Fruit fly (Drosophila melanogaster) whole organism, embryonic: ENCODE measurements around the gene CG15196.
A peak's percentile ranks its signal among the peaks of the same experiment; 100 is the strongest.

ENCODE experiments used
- Abd-B ChIP-seq: fragments of 200-800 bp; sonication (Bioruptor generic); optimal IDR thresholded peaks from 2 replicates; lab custom pipeline; 2018; ENCODE audit warnings: missing biosample characterization, mild to moderate bottlenecking, missing genetic modification characterization, moderate library complexity
- CG10321 ChIP-seq: fragments of 200-800 bp; sonication (Bioruptor generic); IDR thresholded peaks from 2 replicates; pipeline ENCODE4 v1.3.6; 2022; ENCODE audit warnings: missing biosample characterization, missing genetic modification characterization
- CG10462 ChIP-seq: fragments of 200-800 bp; sonication (Bioruptor generic); optimal IDR thresholded peaks from 2 replicates; lab custom pipeline; 2016; ENCODE audit warnings: missing biosample characterization, missing genetic modification characterization
- CG10543 ChIP-seq: fragments of 200-800 bp; sonication (Bioruptor generic); optimal IDR thresholded peaks from 3 replicates; lab custom pipeline; 2017; ENCODE audit warnings: missing biosample characterization, mild to moderate bottlenecking, missing genetic modification characterization, moderate library complexity
- CG11093 ChIP-seq: fragments of 200-800 bp; sonication (Bioruptor generic); IDR thresholded peaks from 3 replicates; pipeline ENCODE4 v1.3.6; 2022; ENCODE audit warnings: missing biosample characterization, missing genetic modification characterization
- CG11247 ChIP-seq: fragments of 200-800 bp; sonication (Bioruptor generic); IDR thresholded peaks from 2 replicates; pipeline ENCODE4 v1.3.6; 2022; ENCODE audit warnings: missing biosample characterization, missing genetic modification characterization
- CG11560 ChIP-seq: fragments of 200-800 bp; sonication (Bioruptor generic); IDR thresholded peaks from 3 replicates; pipeline ENCODE4 v1.3.6; 2022; ENCODE audit warnings: missing biosample characterization, missing genetic modification characterization
- CG12299 ChIP-seq: fragments of 200-800 bp; sonication (Bioruptor generic); optimal IDR thresholded peaks from 2 replicates; lab custom pipeline; 2018; ENCODE audit warnings: missing biosample characterization, mild to moderate bottlenecking, missing genetic modification characterization
- CG14441 ChIP-seq: fragments of 200-800 bp; sonication (Bioruptor generic); IDR thresholded peaks from 2 replicates; pipeline ENCODE4 v1.3.6; 2022; ENCODE audit warnings: missing biosample characterization, missing genetic modification characterization
- CG15514 ChIP-seq: fragments of 200-800 bp; sonication (Bioruptor generic); optimal IDR thresholded peaks from 3 replicates; lab custom pipeline; 2017; ENCODE audit warnings: missing biosample characterization, missing genetic modification characterization, mild to moderate bottlenecking, moderate library complexity, missing genetic modification reagents
- CG1603 ChIP-seq: fragments of 200-800 bp; sonication (Bioruptor generic); optimal IDR thresholded peaks from 2 replicates; lab custom pipeline; 2019; ENCODE audit warnings: missing biosample characterization, mild to moderate bottlenecking, missing genetic modification characterization, moderate library complexity
- CG1647 ChIP-seq: fragments of 200-800 bp; sonication (Bioruptor generic); optimal IDR thresholded peaks from 3 replicates; lab custom pipeline; 2016; ENCODE audit warnings: missing biosample characterization, missing genetic modification characterization
- CG16779 ChIP-seq: fragments of 200-800 bp; sonication (Bioruptor generic); IDR thresholded peaks from 2 replicates; pipeline ENCODE4 v1.3.6; 2022; ENCODE audit warnings: missing biosample characterization, missing genetic modification characterization
- CG17328 ChIP-seq: fragments of 200-800 bp; sonication (Bioruptor generic); IDR thresholded peaks from 2 replicates; pipeline ENCODE4 v1.3.6; 2022; ENCODE audit warnings: missing biosample characterization, missing genetic modification characterization
- CG18476 ChIP-seq: fragments of 200-800 bp; sonication (Bioruptor generic); optimal IDR thresholded peaks from 2 replicates; lab custom pipeline; 2016; ENCODE audit warnings: missing biosample characterization, mild to moderate bottlenecking, missing genetic modification characterization
- CG18599 ChIP-seq: fragments of 200-800 bp; sonication (Bioruptor generic); optimal IDR thresholded peaks from 3 replicates; lab custom pipeline; 2017; ENCODE audit warnings: missing biosample characterization, missing genetic modification characterization, mild to moderate bottlenecking, moderate library complexity, missing genetic modification reagents
- CG2129 ChIP-seq: fragments of 200-800 bp; sonication (Bioruptor generic); IDR thresholded peaks from 2 replicates; pipeline ENCODE4 v1.3.6; 2022; ENCODE audit warnings: missing biosample characterization, missing genetic modification characterization; ENCODE audit not compliant: partially characterized antibody
- CG31365 ChIP-seq: fragments of 200-800 bp; sonication (Bioruptor generic); optimal IDR thresholded peaks from 2 replicates; lab custom pipeline; 2018; ENCODE audit warnings: missing biosample characterization, mild to moderate bottlenecking, missing genetic modification characterization
- CG33213 ChIP-seq: fragments of 200-800 bp; sonication (Bioruptor generic); optimal IDR thresholded peaks from 3 replicates; lab custom pipeline; 2016; ENCODE audit warnings: missing biosample characterization, missing genetic modification characterization
- CG6175 ChIP-seq: fragments of 200-800 bp; sonication (Bioruptor generic); IDR thresholded peaks from 3 replicates; pipeline ENCODE4 v1.3.6; 2022; ENCODE audit warnings: missing biosample characterization, missing genetic modification characterization
- CG6791 ChIP-seq: fragments of 200-800 bp; sonication (Bioruptor generic); IDR thresholded peaks from 3 replicates; pipeline ENCODE4 v1.3.6; 2022; ENCODE audit warnings: missing biosample characterization, missing genetic modification characterization; ENCODE audit not compliant: partially characterized antibody
- CG7745 ChIP-seq: fragments of 200-800 bp; sonication (Bioruptor generic); optimal IDR thresholded peaks from 2 replicates; lab custom pipeline; 2018; ENCODE audit warnings: missing biosample characterization, mild to moderate bottlenecking, missing genetic modification characterization, moderate library complexity
- CG9437 ChIP-seq: fragments of 200-800 bp; sonication (Bioruptor generic); optimal IDR thresholded peaks from 2 replicates; lab custom pipeline; 2018; ENCODE audit warnings: missing biosample characterization, mild to moderate bottlenecking, missing genetic modification characterization
- Fer2 ChIP-seq: fragments of 200-800 bp; sonication (Bioruptor generic); optimal IDR thresholded peaks from 2 replicates; lab custom pipeline; 2018; ENCODE audit warnings: missing biosample characterization, mild to moderate bottlenecking, missing genetic modification characterization, moderate library complexity
- Gug ChIP-seq: fragments of 200-800 bp; sonication (Bioruptor generic); IDR thresholded peaks from 4 replicates; pipeline ENCODE4 v1.3.6; 2022; ENCODE audit warnings: missing biosample characterization, missing genetic modification characterization
- Hand ChIP-seq: fragments of 200-800 bp; sonication (Bioruptor generic); optimal IDR thresholded peaks from 2 replicates; lab custom pipeline; 2017; ENCODE audit warnings: mild to moderate bottlenecking, missing biosample characterization, missing genetic modification reagents, missing genetic modification characterization
- Lpt ChIP-seq: fragments of >200 bp; optimal IDR thresholded peaks from 2 replicates; lab custom pipeline; 2018; ENCODE audit warnings: missing biosample characterization, missing genetic modification characterization
- Mrtf ChIP-seq: fragments of 200-800 bp; sonication (Bioruptor generic); IDR thresholded peaks from 3 replicates; pipeline ENCODE4 v1.3.6; 2022; ENCODE audit warnings: missing biosample characterization, missing genetic modification characterization
- Nf-YA ChIP-seq: fragments of 200-800 bp; sonication (Bioruptor generic); IDR thresholded peaks from 2 replicates; pipeline ENCODE4 v1.3.6; 2022; ENCODE audit warnings: missing biosample characterization, missing genetic modification characterization
- Six4 ChIP-seq: fragments of 200-800 bp; sonication (Bioruptor generic); optimal IDR thresholded peaks from 2 replicates; lab custom pipeline; 2016; ENCODE audit warnings: missing biosample characterization, missing genetic modification characterization
- Stat92E ChIP-seq, 3 experiments: fragments of >200 bp in 2 of 3; fragments of 200-800 bp in 1 of 3; sonication (Bioruptor generic) in 1 of 3; optimal IDR thresholded peaks; 2 replicates each; lab custom pipeline; 2017 to 2019; ENCODE audit warnings: missing biosample characterization in 3 of 3, missing genetic modification characterization in 3 of 3, mild to moderate bottlenecking in 1 of 3, moderate library complexity in 1 of 3
- Vsx1 ChIP-seq: fragments of 200-800 bp; sonication (Bioruptor generic); optimal IDR thresholded peaks from 2 replicates; lab custom pipeline; 2017; ENCODE audit warnings: missing biosample characterization, mild to moderate bottlenecking, missing genetic modification characterization, missing genetic modification reagents
- btn ChIP-seq: fragments of 200-800 bp; sonication (Bioruptor generic); optimal IDR thresholded peaks from 2 replicates; lab custom pipeline; 2016; ENCODE audit warnings: missing biosample characterization, missing genetic modification characterization
- chn ChIP-seq: fragments of 200-800 bp; sonication (Bioruptor generic); optimal IDR thresholded peaks from 2 replicates; lab custom pipeline; 2016; ENCODE audit warnings: missing biosample characterization, missing genetic modification characterization
- crc ChIP-seq: fragments of 200-800 bp; sonication (Bioruptor generic); optimal IDR thresholded peaks from 2 replicates; lab custom pipeline; 2016; ENCODE audit warnings: missing biosample characterization, missing genetic modification characterization
- dan ChIP-seq: fragments of 200-800 bp; sonication (Bioruptor generic); IDR thresholded peaks from 2 replicates; pipeline ENCODE4 v1.3.6; 2022; ENCODE audit warnings: missing biosample characterization, missing genetic modification characterization
- dm ChIP-seq: fragments of 200-800 bp; sonication (Bioruptor generic); optimal IDR thresholded peaks from 3 replicates; lab custom pipeline; 2016; ENCODE audit warnings: missing biosample characterization, missing genetic modification characterization
- dysf ChIP-seq: fragments of 200-800 bp; sonication (Bioruptor generic); IDR thresholded peaks from 3 replicates; pipeline ENCODE4 v1.3.6; 2022; ENCODE audit warnings: missing biosample characterization, missing genetic modification characterization
- ems ChIP-seq: fragments of 200-800 bp; sonication (Bioruptor generic); optimal IDR thresholded peaks from 3 replicates; lab custom pipeline; 2016; ENCODE audit warnings: missing biosample characterization, missing genetic modification characterization
- fu2 ChIP-seq: fragments of 200-800 bp; sonication (Bioruptor generic); optimal IDR thresholded peaks from 2 replicates; lab custom pipeline; 2016; ENCODE audit warnings: missing biosample characterization, missing genetic modification characterization
- gce ChIP-seq: fragments of 200-800 bp; sonication (Bioruptor generic); IDR thresholded peaks from 3 replicates; pipeline ENCODE4 v1.3.6; 2022; ENCODE audit warnings: missing biosample characterization, missing genetic modification characterization
- lola ChIP-seq, 3 experiments: fragments of >200 bp in 2 of 3; fragments of 200-800 bp in 1 of 3; sonication (Bioruptor generic) in 1 of 3; optimal IDR thresholded peaks; 2 replicates each; lab custom pipeline; 2017 to 2019; ENCODE audit warnings: missing biosample characterization in 3 of 3, missing genetic modification characterization in 3 of 3, mild to moderate bottlenecking in 1 of 3, moderate library complexity in 1 of 3
- nau ChIP-seq: fragments of 200-800 bp; sonication (Bioruptor generic); optimal IDR thresholded peaks from 3 replicates; lab custom pipeline; 2017; ENCODE audit warnings: missing biosample characterization, mild to moderate bottlenecking, missing genetic modification characterization, missing genetic modification reagents
- pho ChIP-seq: fragments of 200-800 bp; sonication (Bioruptor generic); optimal IDR thresholded peaks from 2 replicates; lab custom pipeline; 2016; ENCODE audit warnings: missing biosample characterization, missing genetic modification characterization
- pzg ChIP-seq: fragments of 200-800 bp; sonication (Bioruptor generic); optimal IDR thresholded peaks from 3 replicates; lab custom pipeline; 2018; ENCODE audit warnings: missing biosample characterization, mild to moderate bottlenecking, missing genetic modification characterization, moderate library complexity
- scrt ChIP-seq: fragments of 200-800 bp; sonication (Bioruptor generic); optimal IDR thresholded peaks from 2 replicates; lab custom pipeline; 2018; ENCODE audit warnings: missing biosample characterization, mild to moderate bottlenecking, missing genetic modification characterization, moderate library complexity
- sob ChIP-seq: fragments of 200-800 bp; sonication (Bioruptor generic); IDR thresholded peaks from 2 replicates; pipeline ENCODE4 v1.3.6; 2022; ENCODE audit warnings: missing biosample characterization, missing genetic modification characterization
- tio ChIP-seq: fragments of 200-800 bp; sonication (Bioruptor generic); optimal IDR thresholded peaks from 2 replicates; lab custom pipeline; 2017; ENCODE audit warnings: missing biosample characterization, missing genetic modification characterization, inconsistent platforms
- usp ChIP-seq: fragments of >200 bp; optimal IDR thresholded peaks from 2 replicates; lab custom pipeline; 2017; ENCODE audit warnings: missing biosample characterization, missing genetic modification characterization
- wor ChIP-seq: fragments of 200-800 bp; sonication (Bioruptor generic); IDR thresholded peaks from 2 replicates; pipeline ENCODE4 v1.3.6; 2022; ENCODE audit warnings: missing biosample characterization, missing genetic modification characterization

CG15196 gene

DNA sequence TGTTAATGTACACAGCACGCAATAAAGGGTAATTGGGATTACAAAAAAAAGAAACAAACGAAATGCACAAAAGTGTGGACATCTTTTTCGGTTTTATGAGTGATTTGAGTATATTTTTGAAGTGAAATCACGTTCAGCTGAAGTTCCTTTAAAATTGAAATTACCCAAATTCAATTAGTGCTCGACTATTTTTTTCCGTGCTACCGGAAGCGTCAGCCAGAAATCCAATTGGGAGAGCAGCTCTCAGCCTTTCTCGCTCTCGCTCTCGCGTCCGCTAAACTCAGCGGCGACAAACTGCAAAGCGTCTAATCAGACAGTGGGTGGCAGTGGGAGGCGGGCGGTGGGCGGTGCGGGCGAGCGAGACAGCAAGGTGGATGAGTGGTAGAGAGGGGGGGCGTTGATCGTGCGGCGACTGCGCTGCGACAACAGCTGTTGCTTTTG lies 13.6 kb downstream of the CG15196 start (continued):
- TF ChIP-seq Fer2 (peak; percentile 73), sob (GFP tag; lab: Robert Waterston, UW) (peak; percentile 90), Vsx1 (GFP tag; lab: Kevin White, UChicago) (peak; percentile 65), Six4 (GFP tag; lab: Kevin White, UChicago) (peak; percentile 84), gce (GFP tag; lab: Robert Waterston, UW) (peak; percentile 75; the same call in 1 of the 3 replicates), Lpt (GFP tag; lab: Kevin White, UChicago) (no peak), CG1647 (peak; percentile 92), CG12299 (tag; lab: Kevin White, UChicago) (peak; percentile 78), nau (GFP tag; lab: Kevin White, UChicago) (peak; percentile 85), CG17328 (GFP tag; lab: Robert Waterston, UW) (peak; percentile 85), CG10462 (GFP tag; lab: Kevin White, UChicago) (peak; percentile 71), CG11560 (tag; lab: Robert Waterston, UW) (peak; percentile 79), dysf (peak; percentile 95), btn (GFP tag; lab: Kevin White, UChicago) (peak; percentile 79), ems (GFP tag; lab: Kevin White, UChicago) (peak; percentile 91), fu2 (GFP tag; lab: Kevin White, UChicago) (peak; percentile 89), pho (GFP tag; lab: Kevin White, UChicago) (peak; percentile 88), scrt (GFP tag; lab: Kevin White, UChicago) (peak; percentile 85), CG11247 (peak; percentile 88), Mrtf (GFP tag; lab: Robert Waterston, UW) (peak; percentile 85), CG16779 (peak; percentile 57; the same call in 1 of the 2 replicates), CG31365 (peak; percentile 73), tio (GFP tag; lab: Kevin White, UChicago) (peak; percentile 89), CG9437 (GFP tag; lab: Kevin White, UChicago) (peak; percentile 82), Abd-B (GFP tag; lab: Kevin White, UChicago) (peak; percentile 81), wor (GFP tag; lab: Robert Waterston, UW) (peak; percentile 75; the same call in 1 of the 2 replicates), chn (GFP tag; lab: Kevin White, UChicago) (peak; percentile 86), Stat92E (GFP tag; optimal IDR thresholded peaks at IDR 0.05; lab: Kevin White, UChicago) (no peak), CG18476 (peak; percentile 84), CG18599 (GFP tag; lab: Kevin White, UChicago) (peak; percentile 94), CG6175 (peak; percentile 76; the same call in 2 of the 3 replicates), crc (GFP tag; lab: Kevin White, UChicago) (peak; percentile 87), Gug (peak; percentile 81), CG7745 (tag; lab: Kevin White, UChicago) (no peak), CG15514 (GFP tag; lab: Kevin White, UChicago) (peak; percentile 86), CG6791 (GFP tag; lab: Robert Waterston, UW) (no peak), CG11093 (GFP tag; lab: Robert Waterston, UW) (peak; percentile 78), CG33213 (GFP tag; lab: Kevin White, UChicago) (peak; percentile 91), Hand (GFP tag; lab: Kevin White, UChicago) (peak; percentile 88), pzg (GFP tag; lab: Kevin White, UChicago) (peak; percentile 9), CG1603 (peak; percentile 89), CG10543 (GFP tag; lab: Kevin White, UChicago) (peak; percentile 76), lola (GFP tag; optimal IDR thresholded peaks at IDR 0.05; lab: Kevin White, UChicago) (peak in 1 of 3 experiments; percentile 39), Nf-YA (peak; percentile 80), dm (GFP tag; lab: Kevin White, UChicago) (peak; percentile 80), CG10321 (GFP tag; lab: Robert Waterston, UW) (peak; percentile 67), dan (GFP tag; lab: Robert Waterston, UW) (no peak), usp (no peak), CG14441 (peak; percentile 93), CG2129 (GFP tag; lab: Robert Waterston, UW) (no peak)
